Worm (Caenorhabditis elegans) whole organism, young adult: ENCODE data around the gene drd-1.

Source experiments
- pha-4 ChIP-seq: fragments of 150-350 bp; sonication (generic microtip); optimal IDR thresholded peaks from 2 replicates; lab custom pipeline; 2014; ENCODE audit warnings: missing biosample characterization, missing genetic modification reagents, missing genetic modification characterization
- ztf-6 ChIP-seq: fragments of 200-800 bp; sonication (Bioruptor generic); IDR thresholded peaks from 2 replicates; pipeline ENCODE4 v1.3.6; 2022; ENCODE audit warnings: missing genetic modification reagents, missing genetic modification characterization, missing compliant biosample characterization

DNA sequence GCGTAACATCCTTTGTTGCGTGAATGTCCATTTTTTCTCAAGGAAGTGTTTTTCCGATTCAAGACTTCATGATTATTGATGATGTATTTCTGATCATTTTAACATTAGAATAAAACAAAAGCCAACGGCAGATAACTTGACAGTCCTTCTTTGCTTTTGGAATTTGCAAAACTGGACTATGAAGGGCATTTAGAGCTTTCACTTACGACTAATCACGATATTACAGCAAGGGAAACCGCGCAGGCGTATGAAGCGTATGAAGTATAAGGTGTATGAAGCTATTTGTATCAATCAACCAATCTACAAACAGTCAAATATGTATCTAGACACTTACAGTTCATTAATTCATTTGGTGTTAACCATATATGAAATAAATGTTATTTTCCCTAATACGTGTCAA, 10.1 kb upstream of the drd-1 start:
- TF ChIP-seq pha-4 (tag; lab: Kevin White, UChicago): no peak
- no peak for TF ChIP-seq ztf-6 (GFP tag; lab: Robert Waterston, UW)
